Fruit fly (Drosophila melanogaster) whole organism, pupa: ENCODE results near the gene CG9586.

Experiments used
- CG10348 ChIP-seq: fragments of 200-800 bp; sonication (Bioruptor generic); IDR thresholded peaks from 2 replicates; pipeline ENCODE4 v1.3.6; 2022; ENCODE audit warnings: missing biosample characterization, missing genetic modification characterization
- CG12605 ChIP-seq: fragments of 200-800 bp; sonication (Bioruptor generic); IDR thresholded peaks from 2 replicates; pipeline ENCODE4 v1.3.6; 2022; ENCODE audit warnings: missing biosample characterization, missing genetic modification characterization
- CG13204 ChIP-seq: fragments of 200-800 bp; sonication (Bioruptor generic); optimal IDR thresholded peaks from 2 replicates; lab custom pipeline; 2018; ENCODE audit warnings: missing biosample characterization, mild to moderate bottlenecking, missing genetic modification characterization, moderate library complexity
- CG14655 ChIP-seq: fragments of 200-800 bp; sonication (Bioruptor generic); optimal IDR thresholded peaks from 3 replicates; lab custom pipeline; 2017; ENCODE audit warnings: mild to moderate bottlenecking, missing biosample characterization, missing genetic modification reagents, missing genetic modification characterization
- CG15710 ChIP-seq: fragments of 200-800 bp; sonication (Bioruptor generic); optimal IDR thresholded peaks from 2 replicates; lab custom pipeline; 2018; ENCODE audit warnings: missing biosample characterization, mild to moderate bottlenecking, missing genetic modification characterization, moderate library complexity
- CG17806 ChIP-seq: fragments of 200-800 bp; sonication (Bioruptor generic); optimal IDR thresholded peaks from 2 replicates; lab custom pipeline; 2018; ENCODE audit warnings: missing biosample characterization, mild to moderate bottlenecking, missing genetic modification characterization, moderate library complexity
- CG32121 ChIP-seq: fragments of 200-800 bp; sonication (Bioruptor generic); IDR thresholded peaks from 2 replicates; pipeline ENCODE4 v1.3.6; 2022; ENCODE audit warnings: missing biosample characterization, missing genetic modification characterization
- CG34367 ChIP-seq: fragments of 200-800 bp; sonication (Bioruptor generic); optimal IDR thresholded peaks from 2 replicates; lab custom pipeline; 2018; ENCODE audit warnings: missing biosample characterization, mild to moderate bottlenecking, missing genetic modification characterization
- CG4496 ChIP-seq: fragments of 200-800 bp; sonication (Bioruptor generic); IDR thresholded peaks from 3 replicates; pipeline ENCODE4 v1.3.6; 2022; ENCODE audit warnings: missing biosample characterization, missing genetic modification characterization
- CG8159 ChIP-seq: fragments of 200-800 bp; sonication (Bioruptor generic); optimal IDR thresholded peaks from 3 replicates; lab custom pipeline; 2018; ENCODE audit warnings: missing biosample characterization, mild to moderate bottlenecking, missing genetic modification characterization, moderate library complexity
- CG8301 ChIP-seq: fragments of 200-800 bp; sonication (Bioruptor generic); optimal IDR thresholded peaks from 2 replicates; lab custom pipeline; 2018; ENCODE audit warnings: missing biosample characterization, mild to moderate bottlenecking, missing genetic modification characterization
- CG9948 ChIP-seq: fragments of 200-800 bp; sonication (Bioruptor generic); optimal IDR thresholded peaks from 2 replicates; lab custom pipeline; 2018; ENCODE audit warnings: missing biosample characterization, mild to moderate bottlenecking, missing genetic modification characterization, moderate library complexity
- D1 ChIP-seq: fragments of 200-800 bp; sonication (Bioruptor generic); optimal IDR thresholded peaks from 2 replicates; lab custom pipeline; 2018; ENCODE audit warnings: missing biosample characterization, mild to moderate bottlenecking, missing genetic modification characterization, moderate library complexity
- EcR ChIP-seq: fragments of 200-800 bp; sonication (Bioruptor generic); optimal IDR thresholded peaks from 3 replicates; lab custom pipeline; 2019; ENCODE audit warnings: missing biosample characterization, missing genetic modification characterization, mild to moderate bottlenecking, moderate library complexity, missing genetic modification reagents
- Ets98B ChIP-seq: fragments of 200-800 bp; sonication (Bioruptor generic); IDR thresholded peaks from 2 replicates; pipeline ENCODE4 v1.3.6; 2022; ENCODE audit warnings: missing biosample characterization, missing genetic modification characterization
- Pif1A ChIP-seq: fragments of 200-800 bp; sonication (Bioruptor generic); optimal IDR thresholded peaks from 3 replicates; lab custom pipeline; 2016; ENCODE audit warnings: missing biosample characterization, missing genetic modification characterization
- Pif1B ChIP-seq: fragments of 200-800 bp; sonication (Bioruptor generic); optimal IDR thresholded peaks from 3 replicates; lab custom pipeline; 2016; ENCODE audit warnings: missing biosample characterization, missing genetic modification characterization
- Snoo ChIP-seq: fragments of 200-800 bp; sonication (Bioruptor generic); optimal IDR thresholded peaks from 3 replicates; lab custom pipeline; 2017; ENCODE audit warnings: missing biosample characterization, mild to moderate bottlenecking, missing genetic modification characterization, inconsistent platforms
- fd96Ca ChIP-seq: fragments of 200-800 bp; sonication (Bioruptor generic); IDR thresholded peaks from 3 replicates; pipeline ENCODE4 v1.3.6; 2022; ENCODE audit warnings: missing biosample characterization, missing genetic modification characterization
- gl ChIP-seq: fragments of 200-800 bp; sonication (Bioruptor generic); optimal IDR thresholded peaks from 2 replicates; lab custom pipeline; 2018; ENCODE audit warnings: missing biosample characterization, mild to moderate bottlenecking, missing genetic modification characterization
- rn ChIP-seq: fragments of 200-800 bp; sonication (Bioruptor generic); IDR thresholded peaks from 2 replicates; pipeline ENCODE4 v1.3.6; 2022; ENCODE audit warnings: missing biosample characterization, missing genetic modification characterization

The CG9586 gene

dm6 chr2L:9188855-9189254 lies 22.5 kb upstream of the CG9586 start:
- TF ChIP-seq CG4496: 0 out of 3 replicates have a peak, but pooled peaks have one; percentile 9
- no peak for TF ChIP-seq CG8159 (tag; lab: Kevin White, UChicago)
- peak; percentile 15 for TF ChIP-seq EcR (GFP tag; lab: Kevin White, UChicago)

dm6 chr2L:9187524-9187923 lies 21.2 kb upstream of the CG9586 start:
- no peak for TF ChIP-seq rn (GFP tag; lab: Robert Waterston, UW)
- TF ChIP-seq CG9948 (tag; lab: Kevin White, UChicago): no peak
- no peak for TF ChIP-seq CG15710
- no peak for TF ChIP-seq Pif1A
- no peak for TF ChIP-seq CG10348
- TF ChIP-seq CG14655 (GFP tag; lab: Kevin White, UChicago): no peak
- no peak for TF ChIP-seq Pif1B (GFP tag; lab: Kevin White, UChicago)
- TF ChIP-seq CG12605 (GFP tag; lab: Robert Waterston, UW): no peak
- no peak for TF ChIP-seq CG34367
- TF ChIP-seq CG4496: no peak
- TF ChIP-seq CG32121 (GFP tag; lab: Robert Waterston, UW): no peak
- no peak for TF ChIP-seq Ets98B
- no peak for TF ChIP-seq D1 (tag; lab: Kevin White, UChicago)

dm6 chr2L:9182504-9182928 lies 16.2 kb upstream of the CG9586 start:
- TF ChIP-seq CG4496: 0 out of 3 replicates have a peak, but pooled peaks have one; percentile 7
- no peak for TF ChIP-seq fd96Ca (GFP tag; lab: Robert Waterston, UW)

- no peak for TF ChIP-seq CG15710
- no peak for TF ChIP-seq CG17806
- no peak for TF ChIP-seq CG14655 (GFP tag; lab: Kevin White, UChicago)
- no peak for TF ChIP-seq D1 (tag; lab: Kevin White, UChicago)
- TF ChIP-seq CG32121 (GFP tag; lab: Robert Waterston, UW): no peak
- no peak for TF ChIP-seq CG9948 (tag; lab: Kevin White, UChicago)
- TF ChIP-seq Pif1B (GFP tag; lab: Kevin White, UChicago): no peak
- no peak for TF ChIP-seq EcR (GFP tag; lab: Kevin White, UChicago)
- no peak for TF ChIP-seq Pif1A
- no peak for TF ChIP-seq Snoo (tag; lab: Kevin White, UChicago)
- TF ChIP-seq gl (tag; lab: Kevin White, UChicago): no peak
- no peak for TF ChIP-seq Ets98B
- no peak for TF ChIP-seq CG12605 (GFP tag; lab: Robert Waterston, UW)
- TF ChIP-seq CG8159 (tag; lab: Kevin White, UChicago): no peak
- no peak for TF ChIP-seq CG4496
- TF ChIP-seq rn (GFP tag; lab: Robert Waterston, UW): no peak
These were observed 15.4 kb upstream of the CG9586 start for dm6 chr2L:9181674-9182073.

dm6 chr2L:9179285-9179684 lies 13.0 kb upstream of the CG9586 start:
- peak; percentile 14 for TF ChIP-seq gl (tag; lab: Kevin White, UChicago)
- TF ChIP-seq Pif1A: no peak
- no peak for TF ChIP-seq CG15710
- TF ChIP-seq CG4496: 0 out of 3 replicates have a peak, but pooled peaks have one; percentile 22
- no peak for TF ChIP-seq CG12605 (GFP tag; lab: Robert Waterston, UW)
- 0 out of 2 replicates have a peak, but pooled peaks have one; percentile 11 for TF ChIP-seq Ets98B

- no peak for TF ChIP-seq CG9948 (tag; lab: Kevin White, UChicago)
- TF ChIP-seq CG34367: no peak
- no peak for TF ChIP-seq Snoo (tag; lab: Kevin White, UChicago)
- TF ChIP-seq Pif1A: no peak
- TF ChIP-seq CG12605 (GFP tag; lab: Robert Waterston, UW): no peak
- TF ChIP-seq CG17806: no peak
- no peak for TF ChIP-seq CG13204 (GFP tag; lab: Kevin White, UChicago)
- no peak for TF ChIP-seq Pif1B (GFP tag; lab: Kevin White, UChicago)
- no peak for TF ChIP-seq CG8159 (tag; lab: Kevin White, UChicago)
- TF ChIP-seq CG10348: no peak
- no peak for TF ChIP-seq CG15710
- no peak for TF ChIP-seq Ets98B
- no peak for TF ChIP-seq CG32121 (GFP tag; lab: Robert Waterston, UW)
- no peak for TF ChIP-seq CG4496
These were observed 12.3 kb upstream of the CG9586 start for dm6 chr2L:9178445-9179122.

dm6 chr2L:9176791-9177190 lies 10.5 kb upstream of the CG9586 start:
- TF ChIP-seq CG12605 (GFP tag; lab: Robert Waterston, UW) (peak; percentile 58), EcR (GFP tag; lab: Kevin White, UChicago) (no peak), CG14655 (GFP tag; lab: Kevin White, UChicago) (no peak), Pif1B (GFP tag; lab: Kevin White, UChicago) (peak; percentile 8), D1 (tag; lab: Kevin White, UChicago) (peak; percentile 56), CG4496 (peak; percentile 47; the same call in 1 of the 3 replicates), CG32121 (GFP tag; lab: Robert Waterston, UW) (peak; percentile 64), Ets98B (peak; percentile 78; the same call in 1 of the 2 replicates), Snoo (tag; lab: Kevin White, UChicago) (no peak), CG8159 (tag; lab: Kevin White, UChicago) (no peak), Pif1A (no peak), CG17806 (no peak), CG15710 (no peak), fd96Ca (GFP tag; lab: Robert Waterston, UW) (no peak; the same call in 2 of the 3 replicates), CG8301 (tag; lab: Kevin White, UChicago) (no peak)
